Worm (Caenorhabditis elegans) whole organism, L4 larva: ENCODE data around the gene F58B4.6.

ENCODE experiments used
- F10B5.3 ChIP-seq: sonication (generic microtip); optimal IDR thresholded peaks from 2 replicates; lab custom pipeline; 2016; ENCODE audit warnings: mild to moderate bottlenecking, missing genetic modification characterization, missing compliant biosample characterization
- T20F7.1 ChIP-seq: fragments of 200-800 bp; sonication (Bioruptor generic); optimal IDR thresholded peaks from 2 replicates; lab custom pipeline; 2018; ENCODE audit warnings: mild to moderate bottlenecking, missing genetic modification characterization, missing compliant biosample characterization
- T26A8.4 ChIP-seq: fragments of 200-800 bp; sonication (Bioruptor generic); IDR thresholded peaks from 2 replicates; pipeline ENCODE4 v1.3.6; 2022; ENCODE audit warnings: missing genetic modification characterization, missing compliant biosample characterization
- Y105C5A.15 ChIP-seq: fragments of 200-800 bp; sonication (Bioruptor generic); IDR thresholded peaks from 2 replicates; pipeline ENCODE4 v1.3.6; 2022; ENCODE audit warnings: missing genetic modification characterization, missing compliant biosample characterization
- Y75B8A.6 ChIP-seq: fragments of 200-800 bp; sonication (Bioruptor generic); IDR thresholded peaks from 2 replicates; pipeline ENCODE4 v1.3.6; 2022; ENCODE audit warnings: missing genetic modification reagents, missing genetic modification characterization, missing compliant biosample characterization
- aha-1 ChIP-seq: fragments of 150-350 bp; peaks from one replicate; lab custom pipeline; 2014; ENCODE audit warnings: missing biosample characterization, missing genetic modification characterization
- ceh-28 ChIP-seq: fragments of 150-350 bp; optimal IDR thresholded peaks from 2 replicates; lab custom pipeline; 2014; ENCODE audit warnings: missing biosample characterization, missing genetic modification reagents, missing genetic modification characterization
- ceh-32 ChIP-seq: sonication (generic microtip); optimal IDR thresholded peaks from 2 replicates; lab custom pipeline; 2016; ENCODE audit warnings: mild to moderate bottlenecking, missing genetic modification characterization, missing compliant biosample characterization; ENCODE audit not compliant: poor library complexity
- ceh-82 ChIP-seq: sonication (generic microtip); optimal IDR thresholded peaks from 2 replicates; lab custom pipeline; 2017; ENCODE audit warnings: missing biosample characterization, missing genetic modification characterization
- daf-12 ChIP-seq: fragments of 150-350 bp; optimal IDR thresholded peaks from 2 replicates; lab custom pipeline; 2014; ENCODE audit warnings: missing biosample characterization, missing genetic modification reagents, missing genetic modification characterization
- daf-19 ChIP-seq: fragments of 200-800 bp; sonication (Bioruptor generic); conservative IDR thresholded peaks from 2 replicates; pipeline ENCODE4 v1.3.6; 2022; ENCODE audit warnings: missing genetic modification characterization, missing compliant biosample characterization
- daf-8 ChIP-seq: fragments of 200-800 bp; sonication (Bioruptor generic); IDR thresholded peaks from 2 replicates; pipeline ENCODE4 v1.3.6; 2022; ENCODE audit warnings: missing genetic modification characterization, missing compliant biosample characterization
- dmd-8 ChIP-seq: fragments of 200-800 bp; sonication (Bioruptor generic); IDR thresholded peaks from 2 replicates; pipeline ENCODE4 v1.3.6; 2022; ENCODE audit warnings: missing genetic modification characterization, missing compliant biosample characterization
- dmd-9 ChIP-seq: fragments of 200-800 bp; sonication (Bioruptor generic); IDR thresholded peaks from 2 replicates; pipeline ENCODE4 v1.3.6; 2022; ENCODE audit warnings: missing genetic modification reagents, missing genetic modification characterization, missing compliant biosample characterization
- dpl-1 ChIP-seq: fragments of 150-350 bp; optimal IDR thresholded peaks from 2 replicates; lab custom pipeline; 2014; ENCODE audit warnings: missing biosample characterization, missing genetic modification reagents, missing genetic modification characterization
- dve-1 ChIP-seq: sonication (generic microtip); optimal IDR thresholded peaks from 2 replicates; lab custom pipeline; 2017; ENCODE audit warnings: antibody characterized with exemption, mild to moderate bottlenecking, missing genetic modification characterization, missing compliant biosample characterization; ENCODE audit not compliant: insufficient read depth
- fos-1 ChIP-seq: fragments of 150-350 bp; optimal IDR thresholded peaks from 2 replicates; lab custom pipeline; 2014; ENCODE audit warnings: missing biosample characterization, missing genetic modification characterization
- gei-8 ChIP-seq: fragments of 200-800 bp; sonication (Bioruptor generic); optimal IDR thresholded peaks from 2 replicates; lab custom pipeline; 2018; ENCODE audit warnings: mild to moderate bottlenecking, missing genetic modification characterization, missing compliant biosample characterization
- hif-1 ChIP-seq, 2 experiments: sonication (generic microtip); optimal IDR thresholded peaks; 2 replicates each; lab custom pipeline; 2016 to 2017; ENCODE audit warnings: missing compliant biosample characterization in 2 of 2, missing genetic modification characterization in 2 of 2, missing genetic modification reagents in 2 of 2, missing genotype in 2 of 2, mild to moderate bottlenecking in 1 of 2
- hlh-11 ChIP-seq: fragments of 200-800 bp; sonication (Bioruptor generic); optimal IDR thresholded peaks from 2 replicates; lab custom pipeline; 2018; ENCODE audit warnings: mild to moderate bottlenecking, missing genetic modification characterization, missing compliant biosample characterization
- jun-1 ChIP-seq: fragments of 150-350 bp; optimal IDR thresholded peaks from 2 replicates; lab custom pipeline; 2014; ENCODE audit warnings: missing biosample characterization, missing genetic modification reagents, missing genetic modification characterization
- lin-1 ChIP-seq: fragments of 200-800 bp; sonication (Bioruptor generic); IDR thresholded peaks from 2 replicates; pipeline ENCODE4 v1.3.6; 2022; ENCODE audit warnings: missing genetic modification reagents, missing genetic modification characterization, missing compliant biosample characterization
- lin-13 ChIP-seq: fragments of 150-350 bp; optimal IDR thresholded peaks from 2 replicates; lab custom pipeline; 2014; ENCODE audit warnings: missing biosample characterization, missing genetic modification reagents, missing genetic modification characterization
- lin-38 ChIP-seq: fragments of 200-800 bp; sonication (Bioruptor generic); IDR thresholded peaks from 2 replicates; pipeline ENCODE4 v1.3.6; 2022; ENCODE audit warnings: missing genetic modification reagents, missing genetic modification characterization, missing compliant biosample characterization
- lin-39 ChIP-seq: fragments of 150-350 bp; optimal IDR thresholded peaks from 2 replicates; lab custom pipeline; 2014; ENCODE audit warnings: missing biosample characterization, missing genetic modification reagents, missing genetic modification characterization
- lir-3 ChIP-seq: sonication (generic microtip); optimal IDR thresholded peaks from 2 replicates; lab custom pipeline; 2016; ENCODE audit warnings: mild to moderate bottlenecking, missing genetic modification characterization, missing compliant biosample characterization
- lsy-2 ChIP-seq, 2 experiments: fragments of 150-350 bp in 1 of 2; sonication (generic microtip) in 1 of 2; optimal IDR thresholded peaks; 2 replicates each; lab custom pipeline; 2014 to 2017; ENCODE audit warnings: missing biosample characterization in 2 of 2, missing genetic modification characterization in 2 of 2
- madf-5 ChIP-seq, 2 experiments: fragments of 200-800 bp; sonication (Bioruptor generic); IDR thresholded peaks; 2 replicates each; pipeline ENCODE4 v1.3.6; 2022; ENCODE audit warnings: missing compliant biosample characterization in 2 of 2, missing genetic modification characterization in 2 of 2
- madf-9 ChIP-seq: fragments of 200-800 bp; sonication (Bioruptor generic); conservative IDR thresholded peaks from 2 replicates; pipeline ENCODE4 v1.3.6; 2022; ENCODE audit warnings: missing genetic modification reagents, missing genetic modification characterization, missing compliant biosample characterization
- mes-2 ChIP-seq: sonication (generic microtip); optimal IDR thresholded peaks from 2 replicates; lab custom pipeline; 2016; ENCODE audit warnings: missing genotype, mild to moderate bottlenecking, missing genetic modification characterization, missing compliant biosample characterization; ENCODE audit not compliant: poor library complexity, severe bottlenecking
- mxl-3 ChIP-seq: fragments of 200-800 bp; sonication (Bioruptor generic); optimal IDR thresholded peaks from 2 replicates; lab custom pipeline; 2018; ENCODE audit warnings: mild to moderate bottlenecking, missing genetic modification characterization, missing compliant biosample characterization
- nhr-10 ChIP-seq: fragments of 150-350 bp; optimal IDR thresholded peaks from 2 replicates; lab custom pipeline; 2014; ENCODE audit warnings: missing biosample characterization, missing genetic modification characterization
- nhr-111 ChIP-seq: fragments of 200-800 bp; sonication (Bioruptor generic); optimal IDR thresholded peaks from 2 replicates; lab custom pipeline; 2018; ENCODE audit warnings: mild to moderate bottlenecking, missing genetic modification characterization, missing compliant biosample characterization
- nhr-25 ChIP-seq: sonication (generic microtip); optimal IDR thresholded peaks from 2 replicates; lab custom pipeline; 2017; ENCODE audit warnings: missing genetic modification characterization, mild to moderate bottlenecking, missing compliant biosample characterization, antibody characterized with exemption, moderate library complexity, borderline replicate concordance; ENCODE audit not compliant: insufficient read depth
- nhr-28 ChIP-seq: fragments of 150-350 bp; optimal IDR thresholded peaks from 2 replicates; lab custom pipeline; 2014; ENCODE audit warnings: missing biosample characterization, missing genetic modification characterization
- nhr-42 ChIP-seq: fragments of 200-800 bp; sonication (Bioruptor generic); IDR thresholded peaks from 2 replicates; pipeline ENCODE4 v1.3.6; 2022; ENCODE audit warnings: missing genetic modification characterization, missing compliant biosample characterization
- nhr-48 ChIP-seq: sonication (generic microtip); optimal IDR thresholded peaks from 2 replicates; lab custom pipeline; 2016; ENCODE audit warnings: mild to moderate bottlenecking, missing genetic modification characterization, missing compliant biosample characterization
- nhr-77 ChIP-seq: fragments of 150-350 bp; optimal IDR thresholded peaks from 2 replicates; lab custom pipeline; 2014; ENCODE audit warnings: missing biosample characterization, missing genetic modification characterization
- pqm-1 ChIP-seq: sonication (generic microtip); optimal IDR thresholded peaks from 2 replicates; lab custom pipeline; 2017; ENCODE audit warnings: missing biosample characterization, missing genetic modification characterization
- rbr-2 ChIP-seq: sonication (generic microtip); optimal IDR thresholded peaks from 2 replicates; lab custom pipeline; 2016; ENCODE audit warnings: missing genotype, missing genetic modification characterization, missing compliant biosample characterization
- sdz-12 ChIP-seq: fragments of 200-800 bp; sonication (Bioruptor generic); optimal IDR thresholded peaks from 2 replicates; lab custom pipeline; 2018; ENCODE audit warnings: mild to moderate bottlenecking, missing genetic modification characterization, missing compliant biosample characterization
- snpc-1.2 ChIP-seq: fragments of 200-800 bp; sonication (Bioruptor generic); IDR thresholded peaks from 2 replicates; pipeline ENCODE4 v1.3.6; 2022; ENCODE audit warnings: missing genetic modification reagents, missing genetic modification characterization, missing compliant biosample characterization
- snpc-4 ChIP-seq: fragments of 150-350 bp; optimal IDR thresholded peaks from 2 replicates; lab custom pipeline; 2014; ENCODE audit warnings: missing biosample characterization, missing genetic modification characterization
- spr-1 ChIP-seq: sonication (generic microtip); optimal IDR thresholded peaks from 2 replicates; lab custom pipeline; 2016; ENCODE audit warnings: mild to moderate bottlenecking, missing genetic modification characterization, missing compliant biosample characterization
- tag-97 ChIP-seq: fragments of 200-800 bp; sonication (Bioruptor generic); IDR thresholded peaks from 2 replicates; pipeline ENCODE4 v1.3.6; 2022; ENCODE audit warnings: missing genetic modification characterization, missing compliant biosample characterization
- unc-39 ChIP-seq: sonication (generic microtip); optimal IDR thresholded peaks from 2 replicates; lab custom pipeline; 2017; ENCODE audit warnings: missing biosample characterization, missing genetic modification characterization
- zfp-2 ChIP-seq: sonication (generic microtip); optimal IDR thresholded peaks from 2 replicates; lab custom pipeline; 2016; ENCODE audit warnings: mild to moderate bottlenecking, missing genetic modification characterization, missing compliant biosample characterization
- zfp-3 ChIP-seq: fragments of 200-800 bp; sonication (Bioruptor generic); conservative IDR thresholded peaks from 2 replicates; pipeline ENCODE4 v1.3.6; 2022; ENCODE audit warnings: missing genetic modification reagents, missing genetic modification characterization, missing compliant biosample characterization
- ztf-7 ChIP-seq: fragments of 150-350 bp; optimal IDR thresholded peaks from 2 replicates; lab custom pipeline; 2014; ENCODE audit warnings: missing biosample characterization, missing genetic modification characterization

F58B4.6 gene

ce11 chrV:10958322-10958900 lies 33.6 kb downstream of the F58B4.6 start, which contains the start of gene pigt-1 (continued):
- TF ChIP-seq mes-2 (tag; lab: Kevin White, UChicago) (peak; percentile 50), nhr-25 (tag; lab: Kevin White, UChicago) (no peak), daf-19 (GFP tag; lab: Robert Waterston, UW) (no peak), gei-8 (GFP tag; lab: Kevin White, UChicago) (no peak), snpc-4 (no peak), lin-39 (tag; lab: Kevin White, UChicago) (no peak), zfp-3 (GFP tag; lab: Robert Waterston, UW) (peak; percentile 77; the same call in 1 of the 2 replicates), nhr-10 (tag; lab: Kevin White, UChicago) (no peak), dve-1 (tag; lab: Kevin White, UChicago) (peak; percentile 39), nhr-42 (GFP tag; lab: Robert Waterston, UW) (no peak), lin-13 (GFP tag; lab: Kevin White, UChicago) (no peak), Y105C5A.15 (GFP tag; lab: Robert Waterston, UW) (no peak), hif-1 (tag; optimal IDR thresholded peaks at IDR 0.05; lab: Kevin White, UChicago) (no peak), nhr-77 (tag; lab: Kevin White, UChicago) (no peak), aha-1 (tag; lab: Kevin White, UChicago) (no peak), tag-97 (GFP tag; lab: Robert Waterston, UW) (no peak), madf-5 (GFP tag; IDR thresholded peaks at IDR 0.05; lab: Robert Waterston, UW) (0 out of 4 replicates have a peak, but pooled peaks of 1 of the 2 experiments have one; percentile 48), snpc-1.2 (GFP tag; lab: Robert Waterston, UW) (no peak), lin-1 (GFP tag; lab: Robert Waterston, UW) (no peak), lin-38 (GFP tag; lab: Robert Waterston, UW) (peak; percentile 34; the same call in 1 of the 2 replicates), dmd-8 (GFP tag; lab: Robert Waterston, UW) (no peak), spr-1 (tag; lab: Kevin White, UChicago) (no peak), madf-9 (GFP tag; lab: Robert Waterston, UW) (no peak), lsy-2 (tag; optimal IDR thresholded peaks at IDR 0.05; lab: Kevin White, UChicago) (peak in 1 of 2 experiments; percentile 58), rbr-2 (tag; lab: Kevin White, UChicago) (no peak), ceh-28 (tag; lab: Kevin White, UChicago) (no peak), ceh-82 (no peak), lir-3 (no peak), dmd-9 (GFP tag; lab: Robert Waterston, UW) (no peak), jun-1 (tag; lab: Kevin White, UChicago) (no peak), nhr-48 (tag; lab: Kevin White, UChicago) (no peak), dpl-1 (GFP tag; lab: Kevin White, UChicago) (no peak), ceh-32 (tag; lab: Kevin White, UChicago) (no peak), T20F7.1 (GFP tag; lab: Kevin White, UChicago) (peak; percentile 45), T26A8.4 (GFP tag; lab: Robert Waterston, UW) (peak; percentile 42; the same call in 1 of the 2 replicates), F10B5.3 (no peak), fos-1 (tag; lab: Kevin White, UChicago) (no peak)

- TF ChIP-seq hlh-11, result peak; percentile 59
- TF ChIP-seq tag-97 (GFP tag; lab: Robert Waterston, UW), result no peak
- TF ChIP-seq daf-12 (tag; lab: Kevin White, UChicago), result no peak
- peak; percentile 57 for TF ChIP-seq pqm-1
- no peak for TF ChIP-seq ztf-7 (tag; lab: Kevin White, UChicago)
- TF ChIP-seq daf-19 (GFP tag; lab: Robert Waterston, UW), result no peak
- TF ChIP-seq snpc-1.2 (GFP tag; lab: Robert Waterston, UW), result no peak
- peak; percentile 39 for TF ChIP-seq lin-13 (GFP tag; lab: Kevin White, UChicago)
- TF ChIP-seq mxl-3 (GFP tag; lab: Kevin White, UChicago), result peak; percentile 9
- peak; percentile 55 for TF ChIP-seq mes-2 (tag; lab: Kevin White, UChicago)
- no peak for TF ChIP-seq nhr-111 (GFP tag; lab: Kevin White, UChicago)
- TF ChIP-seq F10B5.3, result no peak
- no peak for TF ChIP-seq ceh-28 (tag; lab: Kevin White, UChicago)
- no peak for TF ChIP-seq sdz-12 (GFP tag; lab: Kevin White, UChicago)
- TF ChIP-seq Y75B8A.6 (GFP tag; lab: Robert Waterston, UW), result no peak
- no peak for TF ChIP-seq unc-39
- no peak for TF ChIP-seq zfp-2 (tag; lab: Kevin White, UChicago)
- no peak for TF ChIP-seq daf-8
- TF ChIP-seq nhr-28 (tag; lab: Kevin White, UChicago), result peak; percentile 96
- peak; percentile 29 for TF ChIP-seq dve-1 (tag; lab: Kevin White, UChicago)
Observed at ce11 chrV:10960544-10960943, 35.7 kb downstream of the F58B4.6 start, which contains the start of gene vps-36. Gene vps-36, minus strand, starts transcription at chrV:10960669.
